Fruit fly (Drosophila melanogaster) whole organism: Measurements from ENCODE around the gene wcy.

ENCODE experiments used
- CG8478 ChIP-seq: fragments of >200 bp; optimal IDR thresholded peaks from 2 replicates; lab custom pipeline; 2018; ENCODE audit warnings: inconsistent platforms
- Dll ChIP-seq: fragments of >200 bp; optimal IDR thresholded peaks from 2 replicates; lab custom pipeline; 2017
- EcR ChIP-seq, 2 experiments: fragments of >200 bp; optimal IDR thresholded peaks; 2 replicates each; lab custom pipeline; 2017; ENCODE audit warnings: missing biosample characterization in 2 of 2, missing genetic modification characterization in 2 of 2, missing genetic modification reagents in 2 of 2
- pan ChIP-seq: fragments of >200 bp; optimal IDR thresholded peaks from 2 replicates; lab custom pipeline; 2017
- psq ChIP-seq: fragments of >200 bp; optimal IDR thresholded peaks from 2 replicates; lab custom pipeline; 2017
- usp ChIP-seq: fragments of >200 bp; optimal IDR thresholded peaks from 2 replicates; lab custom pipeline; 2017; ENCODE audit warnings: missing biosample characterization, missing genetic modification characterization, mixed read lengths

dm6 chrX:17111274-17111673 is 33.6 kb upstream of the wcy start:
- no peak for TF ChIP-seq pan (lab: Kevin White, UChicago)
- no peak for TF ChIP-seq usp
- no peak for TF ChIP-seq Dll (lab: Kevin White, UChicago)
- no peak for TF ChIP-seq CG8478 (lab: Kevin White, UChicago)
- TF ChIP-seq psq = no peak
- TF ChIP-seq EcR (GFP tag; optimal IDR thresholded peaks at IDR 0.05; lab: Kevin White, UChicago) = no peak
